Worm (Caenorhabditis elegans) whole organism, L1 larva: ENCODE data around the gene T19D12.4.

ENCODE experiments used
- alr-1 ChIP-seq: fragments of 200-800 bp; sonication (Bioruptor generic); optimal IDR thresholded peaks from 2 replicates; lab custom pipeline; 2018; ENCODE audit warnings: borderline replicate concordance, mild to moderate bottlenecking, missing genetic modification characterization, missing compliant biosample characterization
- ama-1 ChIP-seq: fragments of 150-350 bp; optimal IDR thresholded peaks from 2 replicates; lab custom pipeline; 2014
- ceh-90 ChIP-seq: sonication (generic microtip); optimal IDR thresholded peaks from 2 replicates; lab custom pipeline; 2016; ENCODE audit warnings: missing genetic modification characterization, missing compliant biosample characterization
- dsc-1 ChIP-seq: sonication (generic microtip); optimal IDR thresholded peaks from 2 replicates; lab custom pipeline; 2016; ENCODE audit warnings: mild to moderate bottlenecking, missing genetic modification characterization, missing compliant biosample characterization
- egl-27 ChIP-seq, 2 experiments: fragments of 150-350 bp in 1 of 2; sonication (generic microtip); optimal IDR thresholded peaks; 3 replicates each; lab custom pipeline; 2017 to 2018; ENCODE audit warnings: missing biosample characterization in 2 of 2, missing genetic modification characterization in 2 of 2, missing genetic modification reagents in 2 of 2
- fkh-10 ChIP-seq: sonication (generic microtip); optimal IDR thresholded peaks from 2 replicates; lab custom pipeline; 2017; ENCODE audit warnings: missing biosample characterization, missing genetic modification reagents, missing genetic modification characterization
- hlh-17 ChIP-seq: fragments of 200-800 bp; sonication (Bioruptor generic); optimal IDR thresholded peaks from 2 replicates; lab custom pipeline; 2018; ENCODE audit warnings: missing genetic modification characterization, mild to moderate bottlenecking, missing compliant biosample characterization, moderate library complexity, borderline replicate concordance
- nhr-11 ChIP-seq: fragments of 150-350 bp; optimal IDR thresholded peaks from 2 replicates; lab custom pipeline; 2014; ENCODE audit warnings: missing biosample characterization, missing genetic modification characterization
- nhr-12 ChIP-seq: sonication (generic microtip); optimal IDR thresholded peaks from 2 replicates; lab custom pipeline; 2017; ENCODE audit warnings: missing biosample characterization, missing genetic modification characterization
- nhr-237 ChIP-seq: fragments of 150-350 bp; optimal IDR thresholded peaks from 2 replicates; lab custom pipeline; 2014; ENCODE audit warnings: missing biosample characterization, missing genetic modification characterization
- nhr-71 ChIP-seq: sonication (generic microtip); optimal IDR thresholded peaks from 2 replicates; lab custom pipeline; 2016; ENCODE audit warnings: mild to moderate bottlenecking, missing genetic modification characterization, moderate library complexity, missing compliant biosample characterization
- nhr-85 ChIP-seq: sonication (generic microtip); peaks from one replicate; lab custom pipeline; 2016; ENCODE audit warnings: missing genetic modification characterization, inconsistent platforms, missing compliant biosample characterization
- snpc-4 ChIP-seq: fragments of 150-350 bp; optimal IDR thresholded peaks from 2 replicates; lab custom pipeline; 2014; ENCODE audit warnings: missing biosample characterization, missing genetic modification characterization
- tbx-2 ChIP-seq: sonication (generic microtip); optimal IDR thresholded peaks from 2 replicates; lab custom pipeline; 2016; ENCODE audit warnings: missing genetic modification characterization, missing compliant biosample characterization

- TF ChIP-seq fkh-10 (GFP tag; lab: Kevin White, UChicago) (no peak), ama-1 (lab: Kevin White, UChicago) (no peak), egl-27 (tag; optimal IDR thresholded peaks at IDR 0.05; lab: Kevin White, UChicago) (no peak), nhr-12 (tag; lab: Kevin White, UChicago) (no peak), snpc-4 (tag; lab: Kevin White, UChicago) (no peak), hlh-17 (no peak), nhr-85 (no peak), nhr-237 (tag; lab: Kevin White, UChicago) (no peak), nhr-71 (no peak), nhr-11 (tag; lab: Kevin White, UChicago) (no peak), alr-1 (tag; lab: Kevin White, UChicago) (no peak), ceh-90 (no peak), tbx-2 (tag; lab: Kevin White, UChicago) (no peak), dsc-1 (tag; lab: Kevin White, UChicago) (no peak)
These were observed 23.4 kb downstream of the T19D12.4 start, which contains the start of gene T19D12.9 for ce11 chrII:6654284-6654683.
